Fruit fly (Drosophila melanogaster): ENCODE results near the gene mei-38.

Gene mei-38

dm6 chrX:1476848-1477247, at the start of gene mei-38, which contains the start of gene Rab27 (continued):
- no peak for TF ChIP-seq CG10959 (GFP tag; IDR thresholded peaks at IDR 0.05)
- TF ChIP-seq Six4 (GFP tag; optimal IDR thresholded peaks at IDR 0.05): no peak
- TF ChIP-seq chm (GFP tag; IDR thresholded peaks at IDR 0.05): no peak
- no peak for TF ChIP-seq Asciz (GFP tag; optimal IDR thresholded peaks at IDR 0.05)
- peak; percentile 13 for TF ChIP-seq CG3163 (GFP tag; optimal IDR thresholded peaks at IDR 0.05)
- TF ChIP-seq BEAF-32 (GFP tag; optimal IDR thresholded peaks at IDR 0.05): peak; percentile 80
- no peak for TF ChIP-seq sd (tag; optimal IDR thresholded peaks at IDR 0.05)
- TF ChIP-seq lbe (GFP tag; optimal IDR thresholded peaks at IDR 0.05): peak; percentile 4
- TF ChIP-seq CG16863 (GFP tag; optimal IDR thresholded peaks at IDR 0.05): no peak
- TF ChIP-seq CG1529 (GFP tag; optimal IDR thresholded peaks at IDR 0.05): no peak
- 0 out of 4 replicates have a peak, but pooled peaks have one; percentile 61 for TF ChIP-seq chinmo (GFP tag; IDR thresholded peaks at IDR 0.05; ENCODE audit: partially characterized antibody)
- TF ChIP-seq Camta (GFP tag; optimal IDR thresholded peaks at IDR 0.05): peak; percentile 9
- TF ChIP-seq CG3726 (GFP tag; IDR thresholded peaks at IDR 0.05): no peak
- TF ChIP-seq cad (GFP tag; optimal IDR thresholded peaks at IDR 0.05): no peak
- no peak for TF ChIP-seq h (optimal IDR thresholded peaks at IDR 0.05)
- TF ChIP-seq br (optimal IDR thresholded peaks at IDR 0.05): no peak
- TF ChIP-seq Dref (GFP tag; IDR thresholded peaks at IDR 0.05): peak; percentile 88
- peak in 1 of 2 experiments; percentile 28 for TF ChIP-seq Pdp1 (GFP tag; optimal IDR thresholded peaks at IDR 0.05)
- TF ChIP-seq CG10462 (GFP tag; optimal IDR thresholded peaks at IDR 0.05): no peak
- no peak for TF ChIP-seq ap (GFP tag; IDR thresholded peaks at IDR 0.05)
- no peak for TF ChIP-seq CG18476 (GFP tag; optimal IDR thresholded peaks at IDR 0.05)
- peak; percentile 57; the same call in 1 of the 3 replicates for TF ChIP-seq zen2 (GFP tag; IDR thresholded peaks at IDR 0.05; ENCODE audit: partially characterized antibody)
- TF ChIP-seq NK7.1 (GFP tag; optimal IDR thresholded peaks at IDR 0.05): no peak
- no peak for TF ChIP-seq gcm2 (GFP tag; optimal IDR thresholded peaks at IDR 0.05)
- peak; percentile 53; the same call in 1 of the 3 replicates for TF ChIP-seq CG7963 (GFP tag; IDR thresholded peaks at IDR 0.05; ENCODE audit: partially characterized antibody)
- peak; percentile 60; the same call in 1 of the 2 replicates for TF ChIP-seq inv (GFP tag; IDR thresholded peaks at IDR 0.05; ENCODE audit: partially characterized antibody)
- no peak for TF ChIP-seq cas (GFP tag; IDR thresholded peaks at IDR 0.05)
- TF ChIP-seq Hmx (GFP tag; optimal IDR thresholded peaks at IDR 0.05): no peak
- no peak for TF ChIP-seq CG4854 (GFP tag; optimal IDR thresholded peaks at IDR 0.05)
- no peak for TF ChIP-seq Vsx1 (GFP tag; optimal IDR thresholded peaks at IDR 0.05)
- TF ChIP-seq Xrp1 (GFP tag; IDR thresholded peaks at IDR 0.05): 0 out of 2 replicates have a peak, but pooled peaks have one; percentile 34
- no peak; the same call in 1 of the 2 replicates for TF ChIP-seq CG4404 (GFP tag; IDR thresholded peaks at IDR 0.05)
- TF ChIP-seq CG8290 (GFP tag; optimal IDR thresholded peaks at IDR 0.05): peak; percentile 67
- TF ChIP-seq CG8290 (tag; optimal IDR thresholded peaks at IDR 0.05): peak in 1 of 2 experiments; percentile 44
- TF ChIP-seq gt (GFP tag; IDR thresholded peaks at IDR 0.05): no peak
- no peak for TF ChIP-seq CG12391 (tag; optimal IDR thresholded peaks at IDR 0.05)
- no peak for TF ChIP-seq CG10431 (GFP tag; optimal IDR thresholded peaks at IDR 0.05)
- no peak for TF ChIP-seq kah (GFP tag; optimal IDR thresholded peaks at IDR 0.05)
- no peak for TF ChIP-seq CG11085 (GFP tag; IDR thresholded peaks at IDR 0.05)
- TF ChIP-seq GATAe (GFP tag; conservative IDR thresholded peaks at IDR 0.05): no peak
- no peak for TF ChIP-seq ssp (GFP tag; IDR thresholded peaks at IDR 0.05)
- no peak for TF ChIP-seq CG8765 (GFP tag; IDR thresholded peaks at IDR 0.05)
- TF ChIP-seq CG14050 (GFP tag; IDR thresholded peaks at IDR 0.05): no peak
- no peak for TF ChIP-seq CG13775 (GFP tag; optimal IDR thresholded peaks at IDR 0.05)
- no peak for TF ChIP-seq dimm (GFP tag; IDR thresholded peaks at IDR 0.05)
- TF ChIP-seq jumu (GFP tag; optimal IDR thresholded peaks at IDR 0.05): peak; percentile 44
- TF ChIP-seq zfh1 (GFP tag; IDR thresholded peaks at IDR 0.05): no peak
- TF ChIP-seq CG9876 (GFP tag; optimal IDR thresholded peaks at IDR 0.05): no peak
- peak; percentile 40 to 56 for TF ChIP-seq dpn (GFP tag; optimal IDR thresholded peaks at IDR 0.05)
- TF ChIP-seq btn (GFP tag; optimal IDR thresholded peaks at IDR 0.05): no peak
- TF ChIP-seq CG30431 (GFP tag; optimal IDR thresholded peaks at IDR 0.05): no peak
- TF ChIP-seq vfl (GFP tag; optimal IDR thresholded peaks at IDR 0.05): peak; percentile 20
- TF ChIP-seq oc (tag; optimal IDR thresholded peaks at IDR 0.05): no peak
